Fruit fly (Drosophila melanogaster): Measurements from ENCODE around the gene spir.
A peak's percentile ranks its signal among the peaks of the same experiment; 100 is the strongest.

spir gene

DNA sequence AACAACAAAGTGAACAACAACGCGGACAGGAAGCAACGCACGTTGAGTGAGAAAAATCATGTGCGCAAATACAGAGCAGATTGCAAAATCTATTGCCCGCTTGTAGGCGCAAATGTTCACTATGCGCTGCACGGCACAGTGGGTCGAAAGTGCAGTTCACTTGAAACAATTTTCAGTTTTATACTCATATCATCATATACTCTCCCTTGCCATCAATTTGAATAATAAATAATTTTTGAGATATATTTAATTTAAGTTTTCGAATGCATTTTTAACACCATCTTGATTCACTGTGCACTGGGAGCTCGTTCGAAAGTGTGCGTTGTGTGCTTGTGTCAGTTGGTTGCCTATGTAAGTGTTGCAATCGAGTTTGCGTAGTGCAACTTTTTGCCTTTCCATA, 43.8 kb upstream of the spir start (continued):
- peak; percentile 84 for TF ChIP-seq dmrt11E (tag; optimal IDR thresholded peaks at IDR 0.05)
- TF ChIP-seq gem (tag; optimal IDR thresholded peaks at IDR 0.05), result peak; percentile 87
- TF ChIP-seq klu (GFP tag; IDR thresholded peaks at IDR 0.05), result peak; percentile 42; the same call in 1 of the 2 replicates
- TF ChIP-seq CG4617 (GFP tag; optimal IDR thresholded peaks at IDR 0.05; ENCODE audit: borderline replicate concordance), result peak; percentile 30
- no peak for TF ChIP-seq CTCF (GFP tag; optimal IDR thresholded peaks at IDR 0.05)
- TF ChIP-seq CG8388 (GFP tag; optimal IDR thresholded peaks at IDR 0.05), result peak; percentile 88
- peak; percentile 45; the same call in 1 of the 2 replicates for TF ChIP-seq Rx (GFP tag; IDR thresholded peaks at IDR 0.05)
- TF ChIP-seq sens-2 (GFP tag; IDR thresholded peaks at IDR 0.05), result peak; percentile 69; the same call in 1 of the 2 replicates
- TF ChIP-seq Mad (GFP tag; optimal IDR thresholded peaks at IDR 0.05), result peak; percentile 62
- 0 out of 2 replicates have a peak, but pooled peaks have one; percentile 19 for TF ChIP-seq bbx (GFP tag; IDR thresholded peaks at IDR 0.05; ENCODE audit: partially characterized antibody)
- TF ChIP-seq CG18011 (GFP tag; optimal IDR thresholded peaks at IDR 0.05), result no peak
- no peak for TF ChIP-seq CG16779 (GFP tag; IDR thresholded peaks at IDR 0.05)
- TF ChIP-seq disco-r (GFP tag; optimal IDR thresholded peaks at IDR 0.05), result no peak
- peak; percentile 23 for TF ChIP-seq NC2β (GFP tag; optimal IDR thresholded peaks at IDR 0.05)
- no peak for TF ChIP-seq cad (GFP tag; optimal IDR thresholded peaks at IDR 0.05)
- peak; percentile 51 for TF ChIP-seq ems (GFP tag; optimal IDR thresholded peaks at IDR 0.05)
- TF ChIP-seq gcm (GFP tag; optimal IDR thresholded peaks at IDR 0.05), result peak; percentile 49
- TF ChIP-seq wek (GFP tag; optimal IDR thresholded peaks at IDR 0.05), result peak; percentile 33
- peak in 1 of 2 experiments; percentile 63 for TF ChIP-seq eve (GFP tag; optimal IDR thresholded peaks at IDR 0.05)
- peak; percentile 63 for TF ChIP-seq CG7556 (GFP tag; optimal IDR thresholded peaks at IDR 0.05)
- TF ChIP-seq CG4404 (GFP tag; IDR thresholded peaks at IDR 0.05), result peak; percentile 63
- no peak for TF ChIP-seq CG15011 (GFP tag; optimal IDR thresholded peaks at IDR 0.05)
- TF ChIP-seq pb (GFP tag; optimal IDR thresholded peaks at IDR 0.05), result no peak
- no peak for TF ChIP-seq zen2 (GFP tag; IDR thresholded peaks at IDR 0.05; ENCODE audit: partially characterized antibody)
- TF ChIP-seq tgo (GFP tag; IDR thresholded peaks at IDR 0.05), result peak; percentile 66
- TF ChIP-seq CG11504 (tag; optimal IDR thresholded peaks at IDR 0.05), result peak; percentile 76
- no peak for TF ChIP-seq bigmax (GFP tag; optimal IDR thresholded peaks at IDR 0.05)
- no peak for TF ChIP-seq CG1832 (GFP tag; optimal IDR thresholded peaks at IDR 0.05)
- peak; percentile 26 for TF ChIP-seq gcm2 (GFP tag; optimal IDR thresholded peaks at IDR 0.05)
- no peak for TF ChIP-seq CG7745 (tag; optimal IDR thresholded peaks at IDR 0.05)
- peak; percentile 31 for TF ChIP-seq CG12299 (tag; optimal IDR thresholded peaks at IDR 0.05)
- peak; percentile 72 for TF ChIP-seq CG8924 (tag; optimal IDR thresholded peaks at IDR 0.05)
- peak; percentile 63 for TF ChIP-seq seq (GFP tag; IDR thresholded peaks at IDR 0.05)
- TF ChIP-seq Oli (tag; optimal IDR thresholded peaks at IDR 0.05), result peak; percentile 86
- no peak for TF ChIP-seq CG12071 (GFP tag; optimal IDR thresholded peaks at IDR 0.05)
- peak; percentile 54 for TF ChIP-seq CG9817 (tag; optimal IDR thresholded peaks at IDR 0.05)
- no peak for TF ChIP-seq CG6683 (GFP tag; optimal IDR thresholded peaks at IDR 0.05)
- TF ChIP-seq CG18262 (tag; optimal IDR thresholded peaks at IDR 0.05), result peak; percentile 70
- peak; percentile 84 for TF ChIP-seq az2 (GFP tag; optimal IDR thresholded peaks at IDR 0.05)
- peak; percentile 60; the same call in 1 of the 2 replicates for TF ChIP-seq dimm (GFP tag; IDR thresholded peaks at IDR 0.05)
- TF ChIP-seq Chrac-16 (GFP tag; optimal IDR thresholded peaks at IDR 0.05), result peak; percentile 67
- peak; percentile 69; the same call in 2 of the 3 replicates for TF ChIP-seq CG11695 (GFP tag; IDR thresholded peaks at IDR 0.05)
- peak; percentile 65; the same call in 2 of the 3 replicates for TF ChIP-seq Mrtf (GFP tag; IDR thresholded peaks at IDR 0.05)
- peak; percentile 71 for TF ChIP-seq CG4820 (GFP tag; optimal IDR thresholded peaks at IDR 0.05)
- peak; percentile 89 for TF ChIP-seq chm (GFP tag; IDR thresholded peaks at IDR 0.05)
- TF ChIP-seq CG13424 (tag; optimal IDR thresholded peaks at IDR 0.05), result peak; percentile 63
- peak; percentile 14 for TF ChIP-seq salm (tag; optimal IDR thresholded peaks at IDR 0.05)
- peak; percentile 75 for TF ChIP-seq CG6689 (GFP tag; IDR thresholded peaks at IDR 0.05)
- no peak for TF ChIP-seq sna (GFP tag; IDR thresholded peaks at IDR 0.05; ENCODE audit: partially characterized antibody)
- TF ChIP-seq CG7963 (GFP tag; IDR thresholded peaks at IDR 0.05; ENCODE audit: partially characterized antibody), result 0 out of 3 replicates have a peak, but pooled peaks have one; percentile 30
- TF ChIP-seq ato (GFP tag; IDR thresholded peaks at IDR 0.05; ENCODE audit: partially characterized antibody), result no peak

Data from whole organism, embryonic.